Fruit fly (Drosophila melanogaster): ENCODE results near the gene Rpn13R.

The Rpn13R gene

dm6 chrX:5083647-5084096 is 48.0 kb upstream of the Rpn13R start (continued):
- TF ChIP-seq CG14014 (GFP tag; IDR thresholded peaks at IDR 0.05) (peak; percentile 97), ranshi (GFP tag; IDR thresholded peaks at IDR 0.05) (peak; percentile 97), CG2889 (GFP tag; IDR thresholded peaks at IDR 0.05) (peak; percentile 94), CG18476 (GFP tag; optimal IDR thresholded peaks at IDR 0.05) (peak; percentile 94), CG10366 (GFP tag; IDR thresholded peaks at IDR 0.05) (peak; percentile 96), trem (tag; optimal IDR thresholded peaks at IDR 0.05) (peak; percentile 59), CG43689 (GFP tag; IDR thresholded peaks at IDR 0.05) (peak; percentile 93), nom (GFP tag; optimal IDR thresholded peaks at IDR 0.05) (peak; percentile 74), CG11398 (GFP tag; optimal IDR thresholded peaks at IDR 0.05) (peak; percentile 86), CG13424 (tag; optimal IDR thresholded peaks at IDR 0.05) (peak; percentile 90), Antp (GFP tag; optimal IDR thresholded peaks at IDR 0.05) (peak; percentile 97), CG10267 (tag; optimal IDR thresholded peaks at IDR 0.05) (peak; percentile 58), E2f1 (GFP tag; IDR thresholded peaks at IDR 0.05) (peak; percentile 95), kah (GFP tag; optimal IDR thresholded peaks at IDR 0.05) (peak; percentile 76), rib (GFP tag; IDR thresholded peaks at IDR 0.05) (peak; percentile 96), CG12299 (tag; optimal IDR thresholded peaks at IDR 0.05) (peak; percentile 74), Optix (GFP tag; IDR thresholded peaks at IDR 0.05) (peak; percentile 98), Scr (GFP tag; IDR thresholded peaks at IDR 0.05; ENCODE audit: partially characterized antibody) (peak; percentile 44; the same call in 1 of the 2 replicates), nmo (GFP tag; optimal IDR thresholded peaks at IDR 0.05) (peak; percentile 91), Ptx1 (GFP tag; IDR thresholded peaks at IDR 0.05) (peak; percentile 98), ems (GFP tag; optimal IDR thresholded peaks at IDR 0.05) (peak; percentile 94), CG1024 (GFP tag; IDR thresholded peaks at IDR 0.05) (peak; percentile 92), CG2199 (GFP tag; IDR thresholded peaks at IDR 0.05) (peak; percentile 97), CG30403 (GFP tag; optimal IDR thresholded peaks at IDR 0.05) (peak; percentile 94), tgo (GFP tag; IDR thresholded peaks at IDR 0.05) (peak; percentile 97), CG4820 (GFP tag; optimal IDR thresholded peaks at IDR 0.05) (peak; percentile 90), eyg (GFP tag; optimal IDR thresholded peaks at IDR 0.05) (peak; percentile 82), exex (tag; optimal IDR thresholded peaks at IDR 0.05) (peak; percentile 50), CG32772 (GFP tag; IDR thresholded peaks at IDR 0.05) (peak; percentile 97), Sin3A (optimal IDR thresholded peaks at IDR 0.05) (no peak), insv (GFP tag; optimal IDR thresholded peaks at IDR 0.05) (peak in 1 of 2 experiments; percentile 36), ash1 (GFP tag; optimal IDR thresholded peaks at IDR 0.05) (peak; percentile 73), run (tag; optimal IDR thresholded peaks at IDR 0.05) (peak; percentile 78), CG18764 (GFP tag; optimal IDR thresholded peaks at IDR 0.05) (peak; percentile 86), C15 (GFP tag; IDR thresholded peaks at IDR 0.05) (peak; percentile 93), Xbp1 (GFP tag; optimal IDR thresholded peaks at IDR 0.05) (peak; percentile 95), Side (GFP tag; optimal IDR thresholded peaks at IDR 0.05) (peak; percentile 96), CG3281 (GFP tag; optimal IDR thresholded peaks at IDR 0.05) (peak; percentile 93), vnd (GFP tag; IDR thresholded peaks at IDR 0.05; ENCODE audit: partially characterized antibody) (peak; percentile 61), dpn (GFP tag; optimal IDR thresholded peaks at IDR 0.05) (peak; percentile 93 to 97), CG6765 (GFP tag; optimal IDR thresholded peaks at IDR 0.05) (peak; percentile 90), peb (GFP tag; IDR thresholded peaks at IDR 0.05) (peak; percentile 94), CG1792 (GFP tag; optimal IDR thresholded peaks at IDR 0.05) (peak; percentile 82), CG13775 (GFP tag; optimal IDR thresholded peaks at IDR 0.05) (peak; percentile 92), CG15696 (tag; optimal IDR thresholded peaks at IDR 0.05) (peak; percentile 61), CG3407 (GFP tag; optimal IDR thresholded peaks at IDR 0.05) (peak; percentile 89), sob (GFP tag; IDR thresholded peaks at IDR 0.05) (peak; percentile 97), corto (GFP tag; optimal IDR thresholded peaks at IDR 0.05) (peak; percentile 71), CG1529 (GFP tag; optimal IDR thresholded peaks at IDR 0.05) (peak; percentile 92), Bgb (GFP tag; IDR thresholded peaks at IDR 0.05; ENCODE audit: partially characterized antibody) (peak; percentile 46; the same call in 1 of the 2 replicates), zfh1 (GFP tag; IDR thresholded peaks at IDR 0.05) (peak; percentile 98)
